Worm (Caenorhabditis elegans) whole organism, L2 larva: ENCODE measurements around the gene T24C12.4.

Source experiments
- blmp-1 ChIP-seq: sonication (generic microtip); optimal IDR thresholded peaks from 2 replicates; lab custom pipeline; 2017; ENCODE audit warnings: missing genetic modification characterization, mild to moderate bottlenecking, missing compliant biosample characterization, antibody characterized with exemption, moderate library complexity; ENCODE audit not compliant: insufficient read depth
- elt-1 ChIP-seq: fragments of 150-350 bp; optimal IDR thresholded peaks from 2 replicates; lab custom pipeline; 2014; ENCODE audit warnings: missing biosample characterization, missing genetic modification characterization

DNA sequence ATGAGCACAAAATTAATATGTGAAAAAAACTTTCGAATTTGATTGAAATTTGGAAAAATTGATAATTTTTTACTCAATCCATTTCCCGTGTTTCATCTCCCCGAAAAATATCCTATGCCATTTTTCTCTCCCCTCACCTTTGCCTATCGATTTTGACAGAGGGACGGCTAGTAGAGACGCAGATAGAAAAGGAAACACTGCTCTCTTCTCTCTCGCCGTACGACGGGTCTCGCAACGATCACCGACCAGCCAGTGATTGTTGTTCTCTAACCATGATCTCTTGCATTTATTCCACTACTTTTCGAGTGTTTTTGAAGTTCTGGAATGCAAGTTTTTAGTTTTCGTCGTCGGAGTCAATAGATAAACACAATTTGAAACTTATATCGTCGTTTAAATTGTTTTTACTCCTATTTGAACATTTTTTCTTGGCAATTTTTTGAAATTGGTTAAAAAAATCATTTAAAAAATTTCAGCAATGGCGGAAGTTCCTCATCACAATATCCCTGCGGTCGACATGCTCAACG, 32.6 kb upstream of the T24C12.4 start, which contains the start of gene vha-15:
- no peak for TF ChIP-seq blmp-1
- no peak for TF ChIP-seq elt-1 (tag; lab: Kevin White, UChicago)
